Fruit fly (Drosophila melanogaster): Measurements from ENCODE around the gene Rsod.

The Rsod gene

dm6 chr3R:30197796-30198195 lies 26.8 kb upstream of the Rsod start:
- TF ChIP-seq CG12768 (GFP tag; optimal IDR thresholded peaks at IDR 0.05) = no peak
- TF ChIP-seq CG11617 (GFP tag; optimal IDR thresholded peaks at IDR 0.05) = no peak
- no peak for TF ChIP-seq kay (GFP tag; ENCODE audit: borderline replicate concordance)
- no peak for TF ChIP-seq CG1620 (GFP tag; optimal IDR thresholded peaks at IDR 0.05)
- TF ChIP-seq CG33017 (tag; optimal IDR thresholded peaks at IDR 0.05) = no peak
- TF ChIP-seq ovo (GFP tag; optimal IDR thresholded peaks at IDR 0.05) = no peak
- no peak for TF ChIP-seq CG5204 (GFP tag; optimal IDR thresholded peaks at IDR 0.05)
- no peak for TF ChIP-seq Mnt (GFP tag; optimal IDR thresholded peaks at IDR 0.05)
- no peak for TF ChIP-seq Crg-1 (GFP tag; optimal IDR thresholded peaks at IDR 0.05)
- TF ChIP-seq CG7045 (GFP tag; optimal IDR thresholded peaks at IDR 0.05) = no peak
- TF ChIP-seq tj (GFP tag; optimal IDR thresholded peaks at IDR 0.05) = no peak
- no peak for TF ChIP-seq toe (GFP tag; optimal IDR thresholded peaks at IDR 0.05)
- no peak for TF ChIP-seq pad (GFP tag; optimal IDR thresholded peaks at IDR 0.05)
- no peak for TF ChIP-seq cnc (optimal IDR thresholded peaks at IDR 0.05)

dm6 chr3R:30196128-30196527 lies 25.1 kb upstream of the Rsod start, which contains the start of gene CG15531:
Gene CG15531, minus strand, starts transcription at chr3R:30196228.
- TF ChIP-seq pad (GFP tag; optimal IDR thresholded peaks at IDR 0.05) (no peak), Clk (GFP tag; optimal IDR thresholded peaks at IDR 0.05) (no peak), CG14711 (tag; optimal IDR thresholded peaks at IDR 0.05) (no peak)

dm6 chr3R:30195606-30196049 lies 24.6 kb upstream of the Rsod start:
- TF ChIP-seq Crg-1 (GFP tag; optimal IDR thresholded peaks at IDR 0.05) (peak; percentile 22), CG33017 (tag; optimal IDR thresholded peaks at IDR 0.05) (peak; percentile 19), cnc (optimal IDR thresholded peaks at IDR 0.05) (no peak), CG1620 (GFP tag; optimal IDR thresholded peaks at IDR 0.05) (peak; percentile 44), CG7045 (GFP tag; optimal IDR thresholded peaks at IDR 0.05) (no peak), cic (GFP tag; optimal IDR thresholded peaks at IDR 0.05) (peak; percentile 10), pad (GFP tag; optimal IDR thresholded peaks at IDR 0.05) (no peak), CG11617 (GFP tag; optimal IDR thresholded peaks at IDR 0.05) (peak; percentile 29), CG5204 (GFP tag; optimal IDR thresholded peaks at IDR 0.05) (no peak), toe (GFP tag; optimal IDR thresholded peaks at IDR 0.05) (no peak), CG7101 (tag; optimal IDR thresholded peaks at IDR 0.05) (peak; percentile 54), tj (GFP tag; optimal IDR thresholded peaks at IDR 0.05) (no peak), bab1 (GFP tag; optimal IDR thresholded peaks at IDR 0.05) (peak; percentile 80), Mnt (GFP tag; optimal IDR thresholded peaks at IDR 0.05) (peak; percentile 84), ovo (GFP tag; optimal IDR thresholded peaks at IDR 0.05) (no peak), Clk (GFP tag; optimal IDR thresholded peaks at IDR 0.05) (no peak), kay (GFP tag; ENCODE audit: borderline replicate concordance) (no peak), CG12768 (GFP tag; optimal IDR thresholded peaks at IDR 0.05) (no peak), CG14711 (tag; optimal IDR thresholded peaks at IDR 0.05) (peak; percentile 20), Hr96 (GFP tag; optimal IDR thresholded peaks at IDR 0.05) (no peak)

dm6 chr3R:30193826-30194225 lies 22.8 kb upstream of the Rsod start:
- TF ChIP-seq tj (GFP tag; optimal IDR thresholded peaks at IDR 0.05) (no peak), CG11617 (GFP tag; optimal IDR thresholded peaks at IDR 0.05) (no peak), CG12768 (GFP tag; optimal IDR thresholded peaks at IDR 0.05) (no peak), CG1620 (GFP tag; optimal IDR thresholded peaks at IDR 0.05) (no peak), toe (GFP tag; optimal IDR thresholded peaks at IDR 0.05) (no peak)

- TF ChIP-seq CG5204 (GFP tag; optimal IDR thresholded peaks at IDR 0.05) (no peak), tj (GFP tag; optimal IDR thresholded peaks at IDR 0.05) (peak; percentile 46)
These were observed 20.5 kb upstream of the Rsod start for dm6 chr3R:30191462-30191874.

- peak; percentile 90 for TF ChIP-seq tj (GFP tag; optimal IDR thresholded peaks at IDR 0.05)
- TF ChIP-seq CG33017 (tag; optimal IDR thresholded peaks at IDR 0.05) = no peak
These were observed 20.0 kb upstream of the Rsod start, which contains the start of gene CG9747 for dm6 chr3R:30191047-30191446. Gene CG9747, minus strand, starts transcription at chr3R:30191252.

- TF ChIP-seq CG11617 (GFP tag; optimal IDR thresholded peaks at IDR 0.05) (no peak), CG5204 (GFP tag; optimal IDR thresholded peaks at IDR 0.05) (no peak), CG14711 (tag; optimal IDR thresholded peaks at IDR 0.05) (no peak), tj (GFP tag; optimal IDR thresholded peaks at IDR 0.05) (no peak), cic (GFP tag; optimal IDR thresholded peaks at IDR 0.05) (no peak), bab1 (GFP tag; optimal IDR thresholded peaks at IDR 0.05) (no peak), pad (GFP tag; optimal IDR thresholded peaks at IDR 0.05) (no peak)
These were observed 18.8 kb upstream of the Rsod start for dm6 chr3R:30189836-30190235.

- TF ChIP-seq bab1 (GFP tag; optimal IDR thresholded peaks at IDR 0.05) (no peak), tj (GFP tag; optimal IDR thresholded peaks at IDR 0.05) (peak; percentile 99)
These were observed 18.4 kb upstream of the Rsod start for dm6 chr3R:30189398-30189797.

Measured in whole organism, adult.